Fruit fly (Drosophila melanogaster) whole organism, prepupa: Measurements from ENCODE around the gene CG34428.

Experiments
- Blimp-1 ChIP-seq: fragments of 200-800 bp; sonication (Bioruptor generic); optimal IDR thresholded peaks from 3 replicates; lab custom pipeline; 2017; ENCODE audit warnings: missing biosample characterization, missing genetic modification characterization, mild to moderate bottlenecking, moderate library complexity, missing genetic modification reagents
- CG10631 ChIP-seq: fragments of 200-800 bp; sonication (Bioruptor generic); optimal IDR thresholded peaks from 2 replicates; lab custom pipeline; 2016; ENCODE audit warnings: missing biosample characterization, missing genetic modification characterization
- CG11294 ChIP-seq: fragments of 200-800 bp; sonication (Bioruptor generic); IDR thresholded peaks from 2 replicates; pipeline ENCODE4 v1.3.6; 2022; ENCODE audit warnings: missing biosample characterization, missing genetic modification characterization
- CG11762 ChIP-seq: fragments of 200-800 bp; sonication (Bioruptor generic); optimal IDR thresholded peaks from 3 replicates; lab custom pipeline; 2016; ENCODE audit warnings: missing biosample characterization, missing genetic modification characterization; ENCODE audit not compliant: insufficient read depth
- CG15336 ChIP-seq: fragments of 200-800 bp; sonication (Bioruptor generic); IDR thresholded peaks from 2 replicates; pipeline ENCODE4 v1.3.6; 2022; ENCODE audit warnings: missing biosample characterization, missing genetic modification characterization
- CG1621 ChIP-seq: fragments of 200-800 bp; sonication (Bioruptor generic); optimal IDR thresholded peaks from 3 replicates; lab custom pipeline; 2018; ENCODE audit warnings: missing biosample characterization, mild to moderate bottlenecking, missing genetic modification characterization
- CG16779 ChIP-seq: fragments of 200-800 bp; sonication (Bioruptor generic); optimal IDR thresholded peaks from 3 replicates; lab custom pipeline; 2017; ENCODE audit warnings: missing biosample characterization, mild to moderate bottlenecking, missing genetic modification characterization
- CG34406 ChIP-seq: fragments of 200-800 bp; sonication (Bioruptor generic); optimal IDR thresholded peaks from 3 replicates; lab custom pipeline; 2016; ENCODE audit warnings: missing biosample characterization, missing genetic modification characterization
- CG3919 ChIP-seq: fragments of 200-800 bp; sonication (Bioruptor generic); optimal IDR thresholded peaks from 3 replicates; lab custom pipeline; 2016; ENCODE audit warnings: missing biosample characterization, missing genetic modification characterization
- CG6163 ChIP-seq: fragments of 200-800 bp; sonication (Bioruptor generic); IDR thresholded peaks from 3 replicates; pipeline ENCODE4 v1.3.6; 2022; ENCODE audit warnings: missing biosample characterization, missing genetic modification characterization
- CG6276 ChIP-seq: fragments of 200-800 bp; sonication (Bioruptor generic); optimal IDR thresholded peaks from 2 replicates; lab custom pipeline; 2017; ENCODE audit warnings: missing biosample characterization, mild to moderate bottlenecking, missing genetic modification characterization
- CG6808 ChIP-seq: fragments of 200-800 bp; sonication (Bioruptor generic); optimal IDR thresholded peaks from 3 replicates; lab custom pipeline; 2017; ENCODE audit warnings: missing biosample characterization, missing genetic modification characterization, mild to moderate bottlenecking, moderate library complexity, missing genetic modification reagents
- CG6854 ChIP-seq: fragments of 200-800 bp; sonication (Bioruptor generic); optimal IDR thresholded peaks from 2 replicates; lab custom pipeline; 2017; ENCODE audit warnings: missing biosample characterization, mild to moderate bottlenecking, missing genetic modification characterization
- CG7368 ChIP-seq: fragments of 200-800 bp; sonication (Bioruptor generic); optimal IDR thresholded peaks from 3 replicates; lab custom pipeline; 2016; ENCODE audit warnings: missing biosample characterization, missing genetic modification characterization
- CG8119 ChIP-seq: fragments of 200-800 bp; sonication (Bioruptor generic); IDR thresholded peaks from 3 replicates; pipeline ENCODE4 v1.3.6; 2022; ENCODE audit warnings: missing biosample characterization, missing genetic modification characterization
- CG8632 ChIP-seq: fragments of 200-800 bp; sonication (Bioruptor generic); optimal IDR thresholded peaks from 3 replicates; lab custom pipeline; 2016; ENCODE audit warnings: missing biosample characterization, missing genetic modification characterization
- CG9139 ChIP-seq: fragments of 200-800 bp; sonication (Bioruptor generic); optimal IDR thresholded peaks from 3 replicates; lab custom pipeline; 2017; ENCODE audit warnings: missing biosample characterization, mild to moderate bottlenecking, missing genetic modification characterization
- Eip75B ChIP-seq: fragments of 200-800 bp; sonication (Bioruptor generic); optimal IDR thresholded peaks from 3 replicates; lab custom pipeline; 2016; ENCODE audit warnings: missing biosample characterization, missing genetic modification characterization
- Eip78C ChIP-seq: fragments of 200-800 bp; sonication (Bioruptor generic); peaks from one replicate; lab custom pipeline; 2016; ENCODE audit warnings: missing biosample characterization, missing genetic modification characterization
- Eip93F ChIP-seq: fragments of 200-800 bp; sonication (Bioruptor generic); optimal IDR thresholded peaks from 2 replicates; lab custom pipeline; 2016; ENCODE audit warnings: missing biosample characterization, mild to moderate bottlenecking, missing genetic modification characterization
- Ets21C ChIP-seq: fragments of 200-800 bp; sonication (Bioruptor generic); optimal IDR thresholded peaks from 3 replicates; lab custom pipeline; 2016; ENCODE audit warnings: missing biosample characterization, missing genetic modification characterization
- Ets96B ChIP-seq: fragments of 200-800 bp; optimal IDR thresholded peaks from 2 replicates; lab custom pipeline; 2019; ENCODE audit warnings: missing biosample characterization, mild to moderate bottlenecking, missing genetic modification characterization, moderate library complexity
- Gug ChIP-seq: fragments of 200-800 bp; sonication (Bioruptor generic); IDR thresholded peaks from 2 replicates; pipeline ENCODE4 v1.3.6; 2022; ENCODE audit warnings: missing biosample characterization, missing genetic modification characterization
- Hr39 ChIP-seq: fragments of 200-800 bp; sonication (Bioruptor generic); optimal IDR thresholded peaks from 2 replicates; lab custom pipeline; 2016; ENCODE audit warnings: missing biosample characterization, missing genetic modification characterization
- Hr4 ChIP-seq: fragments of 200-800 bp; sonication (Bioruptor generic); optimal IDR thresholded peaks from 3 replicates; lab custom pipeline; 2016; ENCODE audit warnings: missing biosample characterization, missing genetic modification characterization
- Lpt ChIP-seq: fragments of 200-800 bp; sonication (Bioruptor generic); optimal IDR thresholded peaks from 3 replicates; lab custom pipeline; 2016; ENCODE audit warnings: missing biosample characterization, missing genetic modification characterization
- Met ChIP-seq: fragments of 200-800 bp; sonication (Bioruptor generic); optimal IDR thresholded peaks from 3 replicates; lab custom pipeline; 2016; ENCODE audit warnings: missing biosample characterization, missing genetic modification characterization
- OdsH ChIP-seq: fragments of 200-800 bp; sonication (Bioruptor generic); optimal IDR thresholded peaks from 3 replicates; lab custom pipeline; 2016; ENCODE audit warnings: missing biosample characterization, missing genetic modification characterization
- Smox ChIP-seq: fragments of 200-800 bp; sonication (Bioruptor generic); optimal IDR thresholded peaks from 3 replicates; lab custom pipeline; 2016; ENCODE audit warnings: missing biosample characterization, missing genetic modification characterization
- Sox102F ChIP-seq: fragments of 200-800 bp; sonication (Bioruptor generic); optimal IDR thresholded peaks from 2 replicates; lab custom pipeline; 2016; ENCODE audit warnings: missing biosample characterization, mild to moderate bottlenecking, missing genetic modification characterization
- Sox15 ChIP-seq: fragments of 200-800 bp; sonication (Bioruptor generic); optimal IDR thresholded peaks from 3 replicates; lab custom pipeline; 2016; ENCODE audit warnings: missing biosample characterization, missing genetic modification characterization
- achi ChIP-seq: fragments of 200-800 bp; sonication (Bioruptor generic); optimal IDR thresholded peaks from 3 replicates; lab custom pipeline; 2016; ENCODE audit warnings: missing biosample characterization, missing genetic modification characterization
- acj6 ChIP-seq: fragments of 200-800 bp; sonication (Bioruptor generic); optimal IDR thresholded peaks from 3 replicates; lab custom pipeline; 2016; ENCODE audit warnings: missing biosample characterization, missing genetic modification characterization
- cyc ChIP-seq: fragments of 200-800 bp; sonication (Bioruptor generic); optimal IDR thresholded peaks from 3 replicates; lab custom pipeline; 2016; ENCODE audit warnings: missing biosample characterization, missing genetic modification characterization
- dac ChIP-seq: fragments of 200-800 bp; sonication (Bioruptor generic); optimal IDR thresholded peaks from 2 replicates; lab custom pipeline; 2017; ENCODE audit warnings: missing biosample characterization, mild to moderate bottlenecking, missing genetic modification characterization
- dsx ChIP-seq: fragments of 200-800 bp; optimal IDR thresholded peaks from 3 replicates; lab custom pipeline; 2019; ENCODE audit warnings: missing biosample characterization, mild to moderate bottlenecking, missing genetic modification characterization, moderate library complexity; ENCODE audit not compliant: poor library complexity, severe bottlenecking
- eg ChIP-seq: fragments of 200-800 bp; sonication (Bioruptor generic); IDR thresholded peaks from 3 replicates; pipeline ENCODE4 v1.3.6; 2022; ENCODE audit warnings: missing biosample characterization, missing genetic modification characterization
- esn ChIP-seq: fragments of 200-800 bp; sonication (Bioruptor generic); optimal IDR thresholded peaks from 2 replicates; lab custom pipeline; 2016; ENCODE audit warnings: missing biosample characterization, mild to moderate bottlenecking, missing genetic modification characterization, moderate library complexity
- fd59A ChIP-seq: fragments of 200-800 bp; sonication (Bioruptor generic); optimal IDR thresholded peaks from 2 replicates; lab custom pipeline; 2017; ENCODE audit warnings: missing biosample characterization, mild to moderate bottlenecking, missing genetic modification characterization, missing genetic modification reagents
- fd85E ChIP-seq: fragments of 200-800 bp; sonication (Bioruptor generic); optimal IDR thresholded peaks from 3 replicates; lab custom pipeline; 2016; ENCODE audit warnings: missing biosample characterization, missing genetic modification characterization
- fkh ChIP-seq: fragments of 200-800 bp; sonication (Bioruptor generic); optimal IDR thresholded peaks from 3 replicates; lab custom pipeline; 2017; ENCODE audit warnings: missing biosample characterization, mild to moderate bottlenecking, missing genetic modification characterization, moderate library complexity
- net ChIP-seq: fragments of 200-800 bp; sonication (Bioruptor generic); optimal IDR thresholded peaks from 3 replicates; lab custom pipeline; 2016; ENCODE audit warnings: missing biosample characterization, missing genetic modification characterization
- pdm3 ChIP-seq: fragments of 200-800 bp; sonication (Bioruptor generic); optimal IDR thresholded peaks from 3 replicates; lab custom pipeline; 2016; ENCODE audit warnings: missing biosample characterization, missing genetic modification characterization
- spab ChIP-seq: fragments of 200-800 bp; sonication (Bioruptor generic); optimal IDR thresholded peaks from 2 replicates; lab custom pipeline; 2017; ENCODE audit warnings: missing biosample characterization, mild to moderate bottlenecking, missing genetic modification characterization, missing genetic modification reagents
- ss ChIP-seq, 2 experiments: fragments of 200-800 bp; sonication (Bioruptor generic); optimal IDR thresholded peaks; 2 replicates in 1 of 2; 3 replicates in 1 of 2; lab custom pipeline; 2017 to 2018; ENCODE audit warnings: mild to moderate bottlenecking in 2 of 2, missing biosample characterization in 2 of 2, missing genetic modification characterization in 2 of 2, moderate library complexity in 1 of 2
- svp ChIP-seq: fragments of 200-800 bp; sonication (Bioruptor generic); peaks from one replicate; lab custom pipeline; 2016; ENCODE audit warnings: missing biosample characterization, missing genetic modification characterization
- vri ChIP-seq: fragments of 200-800 bp; sonication (Bioruptor generic); optimal IDR thresholded peaks from 3 replicates; lab custom pipeline; 2016; ENCODE audit warnings: missing biosample characterization, mild to moderate bottlenecking, missing genetic modification characterization

CG34428 gene

DNA sequence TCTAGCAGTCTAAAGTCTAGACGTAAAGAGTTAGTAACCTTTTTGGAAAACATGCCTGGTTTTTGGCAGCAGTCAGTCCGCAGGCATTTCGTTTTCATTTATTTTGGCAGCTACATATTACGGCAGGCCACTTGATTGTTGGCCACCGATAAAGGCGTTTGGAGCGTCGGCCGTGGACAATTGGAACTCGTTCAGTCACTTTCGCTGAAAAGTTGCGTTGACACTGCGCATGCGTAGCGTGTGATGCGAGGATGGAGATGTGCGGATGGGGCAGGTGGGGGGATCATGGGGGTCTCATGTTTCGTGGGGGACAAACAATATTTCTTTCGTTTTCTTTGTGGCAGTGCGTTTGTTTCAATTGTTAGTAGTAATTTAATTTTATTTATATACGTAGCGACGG is 34.7 kb upstream of the CG34428 start:
- no peak for TF ChIP-seq eg (GFP tag; lab: Robert Waterston, UW)
- TF ChIP-seq Blimp-1 (GFP tag; lab: Kevin White, UChicago) = peak; percentile 85
- TF ChIP-seq vri (GFP tag; lab: Kevin White, UChicago) = no peak
- no peak for TF ChIP-seq Sox15 (GFP tag; lab: Kevin White, UChicago)
- TF ChIP-seq CG11762 (GFP tag; lab: Kevin White, UChicago) = no peak
- no peak for TF ChIP-seq CG15336 (GFP tag; lab: Robert Waterston, UW)
- no peak for TF ChIP-seq net
- no peak for TF ChIP-seq fkh (GFP tag; lab: Kevin White, UChicago)
- no peak for TF ChIP-seq CG1621 (tag; lab: Kevin White, UChicago)

DNA sequence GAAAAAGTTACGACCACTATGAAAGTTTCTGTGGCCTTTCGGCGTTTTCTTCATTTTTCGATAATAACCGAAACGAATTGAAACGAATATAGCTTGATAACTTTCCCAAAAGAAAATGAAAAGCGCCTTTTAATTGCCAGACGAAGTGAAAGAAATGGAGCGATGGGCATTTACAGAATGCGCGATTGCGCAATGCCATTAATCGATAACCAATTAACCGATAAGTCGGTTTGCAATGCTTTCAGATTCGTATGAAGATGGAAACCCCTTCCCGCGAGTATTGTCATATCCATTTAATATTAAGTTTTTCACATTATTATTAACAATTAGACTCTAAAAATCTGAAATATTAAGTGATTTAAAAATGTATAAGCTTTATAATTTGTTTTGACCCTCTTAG is 34.2 kb upstream of the CG34428 start:
- no peak for TF ChIP-seq CG1621 (tag; lab: Kevin White, UChicago)
- TF ChIP-seq net = no peak
- TF ChIP-seq, all 60 proteins: peak for 0

DNA sequence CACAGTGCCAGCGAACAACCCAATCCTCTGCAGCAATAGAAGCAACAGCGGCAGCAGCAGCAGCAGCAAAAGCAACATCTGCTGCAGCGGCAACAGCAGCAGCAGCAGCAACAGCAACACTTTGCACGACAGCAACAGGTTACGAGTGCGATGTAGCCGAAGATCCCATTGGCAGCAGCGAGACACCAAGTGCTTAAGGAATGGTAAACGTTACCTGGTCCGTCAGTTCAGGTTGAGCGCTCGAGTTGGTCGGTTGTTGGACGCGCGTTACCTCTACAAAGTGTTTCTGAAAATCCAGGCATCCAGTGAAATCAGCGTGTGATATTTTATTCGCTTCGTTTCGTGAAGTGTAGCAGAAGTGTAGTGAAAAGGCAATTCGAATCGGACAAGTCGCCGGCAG is 32.8 kb upstream of the CG34428 start, which contains the start of gene CG17672:
Gene CG17672 (plus strand): TSS at position 223 of the 400 bp plus-strand sequence.
- no peak for TF ChIP-seq Eip93F (GFP tag; lab: Kevin White, UChicago)
- no peak for TF ChIP-seq esn (GFP tag; lab: Kevin White, UChicago)
- peak; percentile 2 for TF ChIP-seq net
- TF ChIP-seq CG1621 (tag; lab: Kevin White, UChicago) = peak; percentile 60
- TF ChIP-seq Blimp-1 (GFP tag; lab: Kevin White, UChicago) = no peak
- no peak for TF ChIP-seq CG6808 (GFP tag; lab: Kevin White, UChicago)
- peak; percentile 49 for TF ChIP-seq Eip78C
- no peak for TF ChIP-seq Smox (GFP tag; lab: Kevin White, UChicago)
- peak in 1 of 2 experiments; percentile 40 for TF ChIP-seq ss (GFP tag; optimal IDR thresholded peaks at IDR 0.05; lab: Kevin White, UChicago)
- TF ChIP-seq OdsH (GFP tag; lab: Kevin White, UChicago) = no peak
- peak; percentile 61; the same call in 1 of the 2 replicates for TF ChIP-seq CG15336 (GFP tag; lab: Robert Waterston, UW)
- TF ChIP-seq Hr39 (GFP tag; lab: Kevin White, UChicago) = no peak
- no peak for TF ChIP-seq Hr4
- TF ChIP-seq CG10631 = no peak
- no peak for TF ChIP-seq vri (GFP tag; lab: Kevin White, UChicago)
- peak; percentile 79 for TF ChIP-seq CG3919 (GFP tag; lab: Kevin White, UChicago)
- TF ChIP-seq eg (GFP tag; lab: Robert Waterston, UW) = 0 out of 3 replicates have a peak, but pooled peaks have one; percentile 59
- no peak for TF ChIP-seq dac (GFP tag; lab: Kevin White, UChicago)
- TF ChIP-seq fkh (GFP tag; lab: Kevin White, UChicago) = no peak
- TF ChIP-seq CG6276 = no peak
- peak; percentile 2 for TF ChIP-seq Lpt (GFP tag; lab: Kevin White, UChicago)
- no peak for TF ChIP-seq Ets21C (GFP tag; lab: Kevin White, UChicago)
- TF ChIP-seq CG8119 = peak; percentile 29; the same call in 1 of the 3 replicates
- no peak for TF ChIP-seq CG8632
- no peak for TF ChIP-seq fd59A
- TF ChIP-seq Sox102F (GFP tag; lab: Kevin White, UChicago) = peak; percentile 17
- no peak for TF ChIP-seq pdm3
- TF ChIP-seq CG7368 (GFP tag; lab: Kevin White, UChicago) = no peak
- peak; percentile 54; the same call in 1 of the 3 replicates for TF ChIP-seq CG6163 (GFP tag; lab: Robert Waterston, UW)
- TF ChIP-seq CG9139 (GFP tag; lab: Kevin White, UChicago) = no peak
- no peak for TF ChIP-seq CG11294 (GFP tag; lab: Robert Waterston, UW)
- no peak for TF ChIP-seq spab
- TF ChIP-seq Met = peak; percentile 22
- peak; percentile 9 for TF ChIP-seq CG16779 (tag; lab: Kevin White, UChicago)
- peak; percentile 42 for TF ChIP-seq dsx (GFP tag; lab: Kevin White, UChicago)
- TF ChIP-seq svp = no peak
- no peak for TF ChIP-seq CG34406 (GFP tag; lab: Kevin White, UChicago)
- peak; percentile 6 for TF ChIP-seq Eip75B (GFP tag; lab: Kevin White, UChicago)
- no peak for TF ChIP-seq CG6854 (GFP tag; lab: Kevin White, UChicago)
- no peak for TF ChIP-seq fd85E (GFP tag; lab: Kevin White, UChicago)
- TF ChIP-seq Gug (GFP tag; lab: Robert Waterston, UW) = no peak
- no peak for TF ChIP-seq Ets96B
- no peak for TF ChIP-seq acj6 (GFP tag; lab: Kevin White, UChicago)
- TF ChIP-seq cyc (GFP tag; lab: Kevin White, UChicago) = no peak
- TF ChIP-seq achi (GFP tag; lab: Kevin White, UChicago) = no peak
